Fruit fly (Drosophila melanogaster): Measurements from ENCODE around the gene Sras.

Sras gene

DNA sequence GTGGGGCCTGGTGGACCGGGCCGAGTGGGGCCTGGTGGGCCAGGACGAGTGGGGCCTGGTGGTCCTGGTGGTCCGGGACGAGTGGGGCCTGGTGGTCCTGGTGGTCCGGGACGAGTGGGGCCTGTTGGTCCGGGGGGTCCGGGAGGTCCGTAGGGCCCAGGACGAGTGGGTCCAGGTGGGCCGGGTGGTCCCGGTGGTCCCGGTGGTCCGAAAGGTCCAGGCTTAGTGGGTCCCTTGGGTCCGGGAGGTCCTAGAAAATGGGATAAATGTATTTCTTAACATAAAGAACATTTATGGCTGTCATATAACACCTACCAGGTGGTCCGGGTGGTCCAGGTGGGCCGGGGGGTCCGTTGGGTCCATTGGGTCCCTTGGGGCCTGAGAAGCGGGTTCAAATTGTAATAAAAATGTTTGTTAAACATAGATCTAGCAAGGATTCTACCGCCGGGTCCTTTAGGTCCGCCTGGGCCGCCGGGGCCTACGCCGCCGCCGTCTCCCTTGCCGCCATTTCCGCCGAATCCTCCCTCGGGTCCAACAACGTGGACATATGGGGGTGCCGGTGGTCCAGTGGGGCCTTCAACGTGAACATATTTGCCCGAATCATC is 22.8 kb upstream of the Sras start:
- no peak for TF ChIP-seq net (GFP tag; optimal IDR thresholded peaks at IDR 0.05)

DNA sequence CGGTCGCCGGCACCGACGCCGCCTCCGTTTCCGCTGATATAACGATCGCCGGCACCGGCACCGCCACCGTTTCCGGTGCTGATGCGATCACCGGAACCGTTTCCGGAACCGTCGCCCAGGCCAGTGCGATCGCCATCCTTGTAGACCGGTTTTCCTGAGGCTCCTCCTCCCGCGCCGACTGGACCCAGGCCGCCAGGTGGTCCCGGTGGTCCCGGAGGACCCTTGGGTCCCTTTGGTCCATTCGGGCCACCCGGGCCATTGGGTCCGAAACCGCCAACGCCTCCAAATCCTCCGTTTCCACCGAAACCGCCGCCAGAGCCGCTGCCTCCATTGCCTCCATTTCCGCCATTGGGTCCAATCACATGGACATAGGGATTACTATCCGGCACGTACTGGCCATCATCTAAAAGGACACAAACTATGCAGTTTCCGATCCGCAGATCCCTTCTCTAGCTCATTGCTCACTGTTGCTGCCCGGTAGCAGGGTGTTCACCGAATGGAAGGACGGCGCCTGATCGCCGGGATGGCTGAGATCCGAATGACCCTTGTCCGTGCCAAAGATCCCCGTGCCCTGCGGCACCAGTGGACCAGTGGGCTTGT is 20.7 kb upstream of the Sras start:
- TF ChIP-seq CG7368 (GFP tag; optimal IDR thresholded peaks at IDR 0.05) = no peak

DNA sequence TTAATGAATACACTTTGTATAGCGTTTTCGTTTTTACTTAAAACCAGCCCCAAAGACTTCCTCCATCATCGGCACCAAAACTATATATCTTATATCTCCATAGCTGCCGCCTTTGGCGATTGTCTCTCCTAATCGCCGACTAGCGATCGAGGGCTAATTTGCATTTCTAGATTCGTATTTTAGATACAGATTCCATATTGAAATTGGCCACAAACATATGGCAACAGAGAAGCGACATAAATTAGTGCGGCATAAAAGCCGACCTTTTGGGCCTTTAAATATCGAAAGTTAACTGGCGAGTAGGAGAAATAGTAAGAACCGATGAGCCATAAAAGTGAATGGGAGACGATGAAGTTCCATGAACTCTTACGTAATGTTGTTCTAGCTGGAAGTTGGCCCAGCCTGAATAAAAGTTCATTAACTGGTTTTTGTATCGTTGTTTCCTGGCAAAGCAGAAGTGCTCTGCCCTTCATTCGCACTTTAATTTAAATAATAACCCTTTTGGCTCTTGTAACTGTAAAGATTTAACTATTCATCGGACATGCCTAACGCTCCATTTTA is 15.0 kb upstream of the Sras start:
- TF ChIP-seq Eip78C (GFP tag) (no peak), CG3032 (tag; optimal IDR thresholded peaks at IDR 0.05) (no peak), fd59A (GFP tag; optimal IDR thresholded peaks at IDR 0.05) (no peak), CG6792 (GFP tag; optimal IDR thresholded peaks at IDR 0.05) (no peak), Lpt (GFP tag; optimal IDR thresholded peaks at IDR 0.05) (no peak), CG34406 (GFP tag; optimal IDR thresholded peaks at IDR 0.05) (no peak), topi (GFP tag; optimal IDR thresholded peaks at IDR 0.05) (no peak), spab (GFP tag; optimal IDR thresholded peaks at IDR 0.05) (no peak), CG10631 (GFP tag; optimal IDR thresholded peaks at IDR 0.05) (no peak), OdsH (GFP tag; optimal IDR thresholded peaks at IDR 0.05) (no peak), CG10669 (GFP tag; optimal IDR thresholded peaks at IDR 0.05) (no peak), Hr38 (GFP tag; optimal IDR thresholded peaks at IDR 0.05) (no peak), CG6854 (GFP tag; optimal IDR thresholded peaks at IDR 0.05) (no peak), Sox102F (GFP tag; optimal IDR thresholded peaks at IDR 0.05) (no peak), Smox (GFP tag; optimal IDR thresholded peaks at IDR 0.05) (no peak), fd85E (GFP tag; optimal IDR thresholded peaks at IDR 0.05) (no peak), CG8119 (GFP tag; IDR thresholded peaks at IDR 0.05) (no peak), Eip75B (GFP tag; optimal IDR thresholded peaks at IDR 0.05) (no peak), Blimp-1 (GFP tag; optimal IDR thresholded peaks at IDR 0.05) (no peak)

DNA sequence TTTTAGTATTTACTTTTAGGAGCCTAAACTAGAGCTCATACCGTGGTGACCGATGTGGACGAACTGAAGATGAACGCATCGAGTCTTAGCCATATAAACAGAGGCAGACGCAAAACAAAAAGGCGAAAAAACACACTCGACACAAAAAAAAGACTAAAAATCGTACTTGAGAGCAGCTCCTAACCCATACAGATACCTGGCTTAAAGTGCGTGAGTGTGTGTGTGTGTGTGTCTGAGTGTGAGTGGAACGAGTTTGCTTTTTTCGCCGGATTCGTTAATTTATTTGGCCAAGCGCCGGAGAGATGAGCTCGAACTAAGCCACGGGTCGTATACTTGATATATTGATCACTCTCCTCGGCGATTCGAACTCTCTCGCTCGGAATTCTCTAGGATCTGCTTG is 12.5 kb upstream of the Sras start, which contains the start of gene frm:
Gene frm (minus strand): TSS at position 73 of the 400 bp plus-strand sequence.
- TF ChIP-seq topi (GFP tag; optimal IDR thresholded peaks at IDR 0.05) (no peak), CG6163 (GFP tag; IDR thresholded peaks at IDR 0.05) (peak; percentile 56; the same call in 2 of the 3 replicates), achi (GFP tag; optimal IDR thresholded peaks at IDR 0.05) (no peak), CG6792 (GFP tag; optimal IDR thresholded peaks at IDR 0.05) (no peak), salr (GFP tag; optimal IDR thresholded peaks at IDR 0.05) (no peak), esn (GFP tag; optimal IDR thresholded peaks at IDR 0.05) (no peak), spab (GFP tag; optimal IDR thresholded peaks at IDR 0.05) (peak; percentile 21), Hr38 (GFP tag; optimal IDR thresholded peaks at IDR 0.05) (no peak), CG15336 (GFP tag; IDR thresholded peaks at IDR 0.05) (no peak), CG10669 (GFP tag; optimal IDR thresholded peaks at IDR 0.05) (peak; percentile 20), CG8319 (GFP tag; optimal IDR thresholded peaks at IDR 0.05) (no peak), Gug (GFP tag; IDR thresholded peaks at IDR 0.05) (no peak), OdsH (GFP tag; optimal IDR thresholded peaks at IDR 0.05) (no peak), Eip93F (GFP tag; optimal IDR thresholded peaks at IDR 0.05) (no peak), CG4318 (GFP tag; optimal IDR thresholded peaks at IDR 0.05) (no peak), CG1621 (tag; optimal IDR thresholded peaks at IDR 0.05) (peak; percentile 92), Eip75B (GFP tag; optimal IDR thresholded peaks at IDR 0.05) (peak; percentile 16), Hr39 (GFP tag; optimal IDR thresholded peaks at IDR 0.05) (no peak), CG6854 (GFP tag; optimal IDR thresholded peaks at IDR 0.05) (peak; percentile 54), Sox15 (GFP tag; optimal IDR thresholded peaks at IDR 0.05) (no peak), net (GFP tag; optimal IDR thresholded peaks at IDR 0.05) (peak; percentile 27), CG11902 (GFP tag; optimal IDR thresholded peaks at IDR 0.05) (no peak), fd85E (GFP tag; optimal IDR thresholded peaks at IDR 0.05) (no peak), vri (GFP tag; optimal IDR thresholded peaks at IDR 0.05) (peak; percentile 32), CG6808 (GFP tag; optimal IDR thresholded peaks at IDR 0.05) (peak; percentile 76), Ets96B (tag; optimal IDR thresholded peaks at IDR 0.05) (peak; percentile 34), CG7368 (GFP tag; optimal IDR thresholded peaks at IDR 0.05) (peak; percentile 1), Sox102F (GFP tag; optimal IDR thresholded peaks at IDR 0.05) (no peak), CG10631 (GFP tag; optimal IDR thresholded peaks at IDR 0.05) (no peak), CG11762 (GFP tag; optimal IDR thresholded peaks at IDR 0.05; ENCODE audit: insufficient read depth) (no peak), CG16779 (tag; optimal IDR thresholded peaks at IDR 0.05) (peak; percentile 59), Blimp-1 (GFP tag; optimal IDR thresholded peaks at IDR 0.05) (peak; percentile 3), Met (GFP tag; optimal IDR thresholded peaks at IDR 0.05) (no peak), CG6276 (GFP tag; optimal IDR thresholded peaks at IDR 0.05) (no peak), CG9139 (GFP tag; optimal IDR thresholded peaks at IDR 0.05) (peak; percentile 61), pdm3 (GFP tag; optimal IDR thresholded peaks at IDR 0.05) (no peak)
